Worm (Caenorhabditis elegans): Measurements from ENCODE around the gene T07G12.2.
A peak's percentile ranks its signal among the peaks of the same experiment; 100 is the strongest.

T07G12.2 gene

ce11 chrIV:10501550-10502240, 28.8 kb upstream of the T07G12.2 start, which contains the start of gene tax-6:
Gene tax-6, minus strand, starts transcription at chrIV:10501600.
- TF ChIP-seq nhr-28 (tag; optimal IDR thresholded peaks at IDR 0.05) (no peak), egl-27 (tag; optimal IDR thresholded peaks at IDR 0.05) (no peak), fkh-10 (GFP tag; optimal IDR thresholded peaks at IDR 0.05) (no peak), zag-1 (tag; optimal IDR thresholded peaks at IDR 0.05) (no peak), ama-1 (optimal IDR thresholded peaks at IDR 0.05) (no peak), elt-3 (tag; optimal IDR thresholded peaks at IDR 0.05) (no peak), nhr-12 (tag; optimal IDR thresholded peaks at IDR 0.05) (no peak), ztf-11 (tag; optimal IDR thresholded peaks at IDR 0.05) (no peak), elt-2 (tag; optimal IDR thresholded peaks at IDR 0.05) (no peak), pha-4 (tag; optimal IDR thresholded peaks at IDR 0.05) (no peak), mdl-1 (tag; optimal IDR thresholded peaks at IDR 0.05) (no peak), ceh-16 (tag; optimal IDR thresholded peaks at IDR 0.05) (no peak), jun-1 (tag; optimal IDR thresholded peaks at IDR 0.05) (no peak), elt-1 (tag; optimal IDR thresholded peaks at IDR 0.05) (no peak), nhr-23 (tag; optimal IDR thresholded peaks at IDR 0.05) (no peak), nhr-11 (tag; optimal IDR thresholded peaks at IDR 0.05) (no peak), hmg-11 (tag; optimal IDR thresholded peaks at IDR 0.05) (no peak), nhr-25 (tag; optimal IDR thresholded peaks at IDR 0.05) (no peak), unc-62 (GFP tag; optimal IDR thresholded peaks at IDR 0.05) (no peak)

ce11 chrIV:10502345-10502744, 28.2 kb upstream of the T07G12.2 start:
- TF ChIP-seq nhr-23 (tag; optimal IDR thresholded peaks at IDR 0.05) (no peak), aly-2 (tag; optimal IDR thresholded peaks at IDR 0.05) (no peak), lin-15B (tag; optimal IDR thresholded peaks at IDR 0.05) (no peak), pqm-1 (tag; optimal IDR thresholded peaks at IDR 0.05) (peak; percentile 97), nhr-67 (tag; optimal IDR thresholded peaks at IDR 0.05) (no peak), unc-62 (GFP tag; optimal IDR thresholded peaks at IDR 0.05) (no peak), nhr-77 (tag; optimal IDR thresholded peaks at IDR 0.05) (no peak), elt-2 (tag; optimal IDR thresholded peaks at IDR 0.05) (peak; percentile 88), nhr-25 (tag; optimal IDR thresholded peaks at IDR 0.05) (no peak), fkh-10 (GFP tag; optimal IDR thresholded peaks at IDR 0.05) (no peak), pha-4 (tag; optimal IDR thresholded peaks at IDR 0.05) (peak; percentile 96), ceh-28 (tag; optimal IDR thresholded peaks at IDR 0.05) (peak; percentile 59), lsy-12 (tag; optimal IDR thresholded peaks at IDR 0.05) (no peak), elt-3 (tag; optimal IDR thresholded peaks at IDR 0.05) (no peak), egl-27 (tag; optimal IDR thresholded peaks at IDR 0.05) (no peak), egl-5 (tag; optimal IDR thresholded peaks at IDR 0.05) (peak; percentile 45), jun-1 (tag; optimal IDR thresholded peaks at IDR 0.05) (peak; percentile 54), nhr-43 (tag; optimal IDR thresholded peaks at IDR 0.05; ENCODE audit: poor library complexity, severe bottlenecking) (no peak), nfya-1 (tag; optimal IDR thresholded peaks at IDR 0.05; ENCODE audit: insufficient read depth) (peak; percentile 59), tbx-2 (tag; optimal IDR thresholded peaks at IDR 0.05) (no peak), snpc-4 (tag; optimal IDR thresholded peaks at IDR 0.05) (no peak), ama-1 (optimal IDR thresholded peaks at IDR 0.05) (peak; percentile 29), nhr-11 (tag; optimal IDR thresholded peaks at IDR 0.05) (peak; percentile 20), sea-2 (GFP tag; optimal IDR thresholded peaks at IDR 0.05) (no peak), skn-1 (tag; optimal IDR thresholded peaks at IDR 0.05) (peak; percentile 76), daf-12 (tag; optimal IDR thresholded peaks at IDR 0.05) (no peak), unc-39 (tag; optimal IDR thresholded peaks at IDR 0.05) (no peak), ZK546.5 (tag; optimal IDR thresholded peaks at IDR 0.05) (no peak), mml-1 (tag; optimal IDR thresholded peaks at IDR 0.05) (no peak), fkh-2 (tag; optimal IDR thresholded peaks at IDR 0.05) (no peak), nhr-76 (tag; optimal IDR thresholded peaks at IDR 0.05) (no peak), mdl-1 (tag; optimal IDR thresholded peaks at IDR 0.05) (peak; percentile 60)

- TF ChIP-seq ceh-28 (tag; optimal IDR thresholded peaks at IDR 0.05) (peak; percentile 81), fkh-10 (GFP tag; optimal IDR thresholded peaks at IDR 0.05) (peak; percentile 90), nfya-1 (tag; optimal IDR thresholded peaks at IDR 0.05; ENCODE audit: insufficient read depth) (peak; percentile 83), sea-2 (GFP tag; optimal IDR thresholded peaks at IDR 0.05) (no peak), tbx-2 (tag; optimal IDR thresholded peaks at IDR 0.05) (peak; percentile 50), lin-15B (tag; optimal IDR thresholded peaks at IDR 0.05) (peak; percentile 34), skn-1 (tag; optimal IDR thresholded peaks at IDR 0.05) (peak; percentile 25), elt-3 (tag; optimal IDR thresholded peaks at IDR 0.05) (no peak), lin-39 (tag; optimal IDR thresholded peaks at IDR 0.05) (peak; percentile 77), zag-1 (tag; optimal IDR thresholded peaks at IDR 0.05) (no peak), lsy-12 (tag; optimal IDR thresholded peaks at IDR 0.05) (peak; percentile 23), snpc-4 (tag; optimal IDR thresholded peaks at IDR 0.05) (peak; percentile 31), pha-4 (tag; optimal IDR thresholded peaks at IDR 0.05) (peak; percentile 84), elt-2 (tag; optimal IDR thresholded peaks at IDR 0.05) (peak; percentile 41), hmg-11 (tag; optimal IDR thresholded peaks at IDR 0.05) (peak; percentile 62)
These were observed 26.7 kb upstream of the T07G12.2 start for ce11 chrIV:10503750-10504232.
